Worm (Caenorhabditis elegans) whole organism, late embryonic: Measurements from ENCODE around the gene Y38E10A.2.

Experiments
- K02D7.2 ChIP-seq: sonication (generic microtip); optimal IDR thresholded peaks from 2 replicates; lab custom pipeline; 2017; ENCODE audit warnings: mild to moderate bottlenecking, missing genetic modification characterization, missing compliant biosample characterization
- ama-1 ChIP-seq: fragments of 150-350 bp; optimal IDR thresholded peaks from 2 replicates; lab custom pipeline; 2014
- lin-11 ChIP-seq: fragments of 200-800 bp; sonication (Bioruptor generic); optimal IDR thresholded peaks from 2 replicates; lab custom pipeline; 2018; ENCODE audit warnings: mild to moderate bottlenecking, missing genetic modification characterization, missing compliant biosample characterization
- nhr-11 ChIP-seq: fragments of 150-350 bp; optimal IDR thresholded peaks from 2 replicates; lab custom pipeline; 2014; ENCODE audit warnings: missing biosample characterization, missing genetic modification characterization
- odd-2 ChIP-seq: sonication (generic microtip); optimal IDR thresholded peaks from 2 replicates; lab custom pipeline; 2017; ENCODE audit warnings: antibody characterized with exemption, mild to moderate bottlenecking, missing genetic modification characterization, missing compliant biosample characterization
- rnt-1 ChIP-seq: sonication (generic microtip); optimal IDR thresholded peaks from 2 replicates; lab custom pipeline; 2016; ENCODE audit warnings: missing genetic modification characterization, missing compliant biosample characterization
- unc-55 ChIP-seq: sonication (generic microtip); optimal IDR thresholded peaks from 2 replicates; lab custom pipeline; 2017; ENCODE audit warnings: missing biosample characterization, missing genetic modification reagents, missing genetic modification characterization
- ztf-16 ChIP-seq: sonication (generic microtip); optimal IDR thresholded peaks from 2 replicates; lab custom pipeline; 2017; ENCODE audit warnings: missing genetic modification characterization, missing compliant biosample characterization

DNA sequence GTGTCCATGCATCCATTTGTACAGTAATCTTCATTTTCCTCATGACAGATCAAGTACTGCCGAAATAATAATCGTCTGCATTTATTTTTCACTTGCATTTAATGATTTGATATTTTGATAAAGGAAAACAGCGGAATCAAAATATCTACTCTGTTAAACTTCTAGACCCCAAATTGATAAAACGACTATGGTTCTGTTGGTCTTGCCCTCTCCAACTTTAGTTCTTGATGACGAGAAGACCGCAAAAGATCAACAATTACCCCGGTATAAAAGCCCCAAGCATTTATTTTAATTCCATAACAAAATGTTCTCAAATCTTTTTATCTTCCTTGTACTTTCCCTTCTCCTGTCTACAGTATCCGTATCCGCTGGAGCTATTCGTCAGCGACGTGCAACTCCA, 35.2 kb upstream of the Y38E10A.2 start, which contains the start of gene Y38E10A.9:
- no peak for TF ChIP-seq lin-11
- no peak for TF ChIP-seq ama-1
- no peak for TF ChIP-seq K02D7.2
- TF ChIP-seq nhr-11 (tag; lab: Kevin White, UChicago) = no peak
- no peak for TF ChIP-seq rnt-1
- no peak for TF ChIP-seq ztf-16 (tag; lab: Kevin White, UChicago)
- no peak for TF ChIP-seq unc-55 (GFP tag; lab: Kevin White, UChicago)
- no peak for TF ChIP-seq odd-2 (tag; lab: Kevin White, UChicago)
